Fruit fly (Drosophila melanogaster): ENCODE data around the gene NdufA3.

The NdufA3 gene

DNA sequence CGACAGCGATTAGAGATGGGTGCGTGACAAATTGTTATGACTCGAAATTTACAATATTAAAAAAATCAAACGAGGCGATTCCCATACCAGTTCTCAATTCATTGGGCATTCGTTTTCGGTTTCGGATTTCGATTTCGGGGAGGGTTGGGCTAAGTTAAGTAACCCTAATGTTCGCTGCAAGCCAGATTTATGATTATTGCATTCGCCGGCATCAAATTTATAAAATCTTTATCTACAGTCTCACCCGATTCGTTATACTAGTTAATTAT lies 31.9 kb downstream of the NdufA3 start:
- TF ChIP-seq usp (GFP tag; optimal IDR thresholded peaks at IDR 0.05) (no peak), Dll (optimal IDR thresholded peaks at IDR 0.05) (no peak), CG8478 (optimal IDR thresholded peaks at IDR 0.05) (no peak)

DNA sequence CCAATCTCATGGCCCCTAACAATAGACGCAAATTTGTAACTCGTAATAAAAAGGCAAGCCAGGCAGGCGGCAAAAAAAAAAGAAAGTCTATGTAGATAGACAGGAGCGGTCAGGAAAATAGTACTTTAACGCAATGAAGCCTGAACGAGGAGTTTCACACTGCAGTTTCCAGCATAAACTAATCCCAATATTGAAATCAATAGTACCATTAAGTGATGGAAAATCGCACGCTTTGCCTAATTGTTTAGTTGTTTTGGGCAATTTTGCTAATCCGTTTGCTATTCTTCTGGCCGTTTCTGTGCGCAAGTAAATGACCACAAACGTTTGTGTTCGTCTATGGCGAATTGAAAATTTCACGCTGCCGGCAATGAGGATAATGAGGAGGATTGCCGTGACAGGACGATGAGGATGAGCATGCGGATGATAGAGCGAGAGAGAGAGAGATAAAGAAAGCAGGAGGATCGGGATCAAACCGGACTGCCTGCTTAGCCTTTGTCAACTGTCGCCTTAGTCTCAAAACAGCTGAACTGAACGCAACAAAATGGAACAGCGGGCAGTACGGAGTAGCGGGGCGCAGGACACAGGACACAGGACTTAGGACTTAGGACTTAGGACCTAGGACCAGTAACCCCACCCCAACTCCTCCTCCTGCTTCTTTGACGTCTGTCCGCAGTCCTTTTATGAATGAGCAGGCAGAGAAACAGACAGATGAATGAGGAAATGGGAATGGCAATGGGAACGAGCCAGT lies 32.4 kb downstream of the NdufA3 start:
- TF ChIP-seq pan (optimal IDR thresholded peaks at IDR 0.05) (no peak), EcR (GFP tag; optimal IDR thresholded peaks at IDR 0.05) (no peak), Dll (optimal IDR thresholded peaks at IDR 0.05) (no peak), usp (GFP tag; optimal IDR thresholded peaks at IDR 0.05) (no peak), psq (optimal IDR thresholded peaks at IDR 0.05) (no peak), CG8478 (optimal IDR thresholded peaks at IDR 0.05) (no peak)

dm6 chrX:9122492-9122891 lies 37.4 kb downstream of the NdufA3 start:
- no peak for TF ChIP-seq Dll (optimal IDR thresholded peaks at IDR 0.05)
- TF ChIP-seq psq (optimal IDR thresholded peaks at IDR 0.05) = no peak
- no peak for TF ChIP-seq usp (GFP tag; optimal IDR thresholded peaks at IDR 0.05)
- TF ChIP-seq EcR (GFP tag; optimal IDR thresholded peaks at IDR 0.05) = no peak
- no peak for TF ChIP-seq pan (optimal IDR thresholded peaks at IDR 0.05)
- TF ChIP-seq CG8478 (optimal IDR thresholded peaks at IDR 0.05) = no peak

DNA sequence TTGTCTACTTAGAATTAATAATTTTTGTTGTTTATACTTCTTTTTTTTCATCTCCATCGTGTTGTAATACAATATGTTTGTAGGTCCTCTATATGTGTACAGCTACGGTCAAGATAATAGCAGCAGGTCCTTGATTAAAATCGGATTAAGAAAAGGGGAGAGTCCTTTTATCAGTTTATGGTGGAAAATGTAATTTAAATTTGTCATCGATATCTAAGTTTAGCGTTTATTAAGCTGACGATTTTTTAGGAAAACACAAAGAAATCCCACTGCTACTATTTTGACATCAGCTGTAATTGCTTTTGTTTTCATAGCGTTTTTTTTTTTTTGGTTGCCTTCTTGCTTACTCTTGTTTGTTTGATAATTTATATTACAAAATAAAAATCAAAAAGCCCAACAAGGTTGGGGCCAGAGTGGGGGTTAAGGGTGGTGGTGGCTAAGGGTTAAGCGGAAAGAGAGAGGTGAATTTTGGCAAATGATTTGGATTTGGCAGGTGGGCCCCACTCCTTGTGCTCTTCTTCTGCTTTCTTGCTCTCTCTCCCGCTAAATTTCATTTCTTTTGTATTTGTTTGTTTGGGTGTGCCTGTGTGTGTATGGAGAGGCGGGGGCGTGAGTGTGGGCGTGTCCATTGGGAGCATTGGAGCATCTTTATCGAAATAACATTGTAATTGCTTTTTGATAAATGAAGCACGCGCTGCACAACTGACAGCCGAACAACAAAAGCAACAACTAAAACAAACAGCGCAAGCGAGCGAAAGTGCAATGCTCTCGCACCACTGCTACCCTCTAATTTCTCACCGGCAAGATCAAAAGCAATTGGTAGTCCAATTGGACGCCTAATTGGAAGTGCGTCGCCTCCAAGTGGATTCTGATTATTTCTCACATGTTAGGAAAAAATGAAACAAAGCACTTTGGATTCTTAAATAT lies 38.8 kb downstream of the NdufA3 start:
- no peak for TF ChIP-seq CG8478 (optimal IDR thresholded peaks at IDR 0.05)
- peak; percentile 24 for TF ChIP-seq pan (optimal IDR thresholded peaks at IDR 0.05)

dm6 chrX:9119671-9120364 lies 40.0 kb downstream of the NdufA3 start:
- TF ChIP-seq Dll (optimal IDR thresholded peaks at IDR 0.05) = no peak
- no peak for TF ChIP-seq pan (optimal IDR thresholded peaks at IDR 0.05)
- no peak for TF ChIP-seq usp (GFP tag; optimal IDR thresholded peaks at IDR 0.05)
- TF ChIP-seq EcR (GFP tag; optimal IDR thresholded peaks at IDR 0.05) = no peak
- no peak for TF ChIP-seq CG8478 (optimal IDR thresholded peaks at IDR 0.05)
- no peak for TF ChIP-seq psq (optimal IDR thresholded peaks at IDR 0.05)

- TF ChIP-seq psq (optimal IDR thresholded peaks at IDR 0.05) = no peak
- TF ChIP-seq EcR (GFP tag; optimal IDR thresholded peaks at IDR 0.05) = no peak
- no peak for TF ChIP-seq CG8478 (optimal IDR thresholded peaks at IDR 0.05)
- TF ChIP-seq Dll (optimal IDR thresholded peaks at IDR 0.05) = no peak
- TF ChIP-seq pan (optimal IDR thresholded peaks at IDR 0.05) = no peak
- TF ChIP-seq usp (GFP tag; optimal IDR thresholded peaks at IDR 0.05) = no peak
These were observed 40.8 kb downstream of the NdufA3 start for dm6 chrX:9118961-9119633.

- no peak for TF ChIP-seq psq (optimal IDR thresholded peaks at IDR 0.05)
These were observed 42.0 kb downstream of the NdufA3 start for dm6 chrX:9117831-9118230.

dm6 chrX:9110155-9110909 lies 49.5 kb downstream of the NdufA3 start:
- TF ChIP-seq Dll (optimal IDR thresholded peaks at IDR 0.05) = no peak
- TF ChIP-seq psq (optimal IDR thresholded peaks at IDR 0.05) = no peak
- no peak for TF ChIP-seq CG8478 (optimal IDR thresholded peaks at IDR 0.05)
- no peak for TF ChIP-seq usp (GFP tag; optimal IDR thresholded peaks at IDR 0.05)
- TF ChIP-seq pan (optimal IDR thresholded peaks at IDR 0.05) = no peak
- TF ChIP-seq EcR (GFP tag; optimal IDR thresholded peaks at IDR 0.05) = no peak

All from whole organism.